Worm (Caenorhabditis elegans) whole organism, late embryonic: Measurements from ENCODE around the gene ceh-19.

ENCODE experiments used
- F13H6.1 ChIP-seq: sonication (generic microtip); optimal IDR thresholded peaks from 2 replicates; lab custom pipeline; 2016; ENCODE audit warnings: missing genetic modification characterization, missing compliant biosample characterization
- ama-1 ChIP-seq: fragments of 150-350 bp; optimal IDR thresholded peaks from 2 replicates; lab custom pipeline; 2014
- ceh-48 ChIP-seq: sonication (generic microtip); optimal IDR thresholded peaks from 2 replicates; lab custom pipeline; 2016; ENCODE audit warnings: missing genetic modification characterization, inconsistent platforms, missing compliant biosample characterization
- elt-2 ChIP-seq: sonication (generic microtip); optimal IDR thresholded peaks from 2 replicates; lab custom pipeline; 2016; ENCODE audit warnings: missing genetic modification reagents, missing genetic modification characterization, missing compliant biosample characterization
- eyg-1 ChIP-seq: sonication (generic microtip); optimal IDR thresholded peaks from 2 replicates; lab custom pipeline; 2016; ENCODE audit warnings: missing genotype, missing genetic modification characterization, missing compliant biosample characterization
- odd-2 ChIP-seq: sonication (generic microtip); optimal IDR thresholded peaks from 2 replicates; lab custom pipeline; 2017; ENCODE audit warnings: antibody characterized with exemption, mild to moderate bottlenecking, missing genetic modification characterization, missing compliant biosample characterization
- pha-4 ChIP-seq: fragments of 150-350 bp; optimal IDR thresholded peaks from 2 replicates; lab custom pipeline; 2018; ENCODE audit warnings: missing biosample characterization, missing genetic modification reagents, missing genetic modification characterization
- pqm-1 ChIP-seq: sonication (generic microtip); optimal IDR thresholded peaks from 2 replicates; lab custom pipeline; 2016; ENCODE audit warnings: missing genetic modification characterization, missing compliant biosample characterization
- pros-1 ChIP-seq: fragments of 150-350 bp; optimal IDR thresholded peaks from 2 replicates; lab custom pipeline; 2014; ENCODE audit warnings: missing biosample characterization, missing genetic modification reagents, missing genetic modification characterization
- rnt-1 ChIP-seq: sonication (generic microtip); optimal IDR thresholded peaks from 2 replicates; lab custom pipeline; 2016; ENCODE audit warnings: missing genetic modification characterization, missing compliant biosample characterization
- ttx-3 ChIP-seq: sonication (generic microtip); optimal IDR thresholded peaks from 2 replicates; lab custom pipeline; 2016; ENCODE audit warnings: missing genetic modification reagents, missing genetic modification characterization, missing compliant biosample characterization
- unc-86 ChIP-seq: sonication (generic microtip); optimal IDR thresholded peaks from 2 replicates; lab custom pipeline; 2016; ENCODE audit warnings: missing genetic modification characterization, missing compliant biosample characterization

ce11 chrIV:7920126-7920525, 35.6 kb downstream of the ceh-19 start, which contains the start of gene C49H3.16:
- TF ChIP-seq pqm-1 (tag; lab: Kevin White, UChicago) (no peak), pha-4 (tag; lab: Kevin White, UChicago) (no peak), elt-2 (tag; lab: Kevin White, UChicago) (no peak), ama-1 (no peak), rnt-1 (no peak), eyg-1 (tag; lab: Kevin White, UChicago) (no peak), odd-2 (tag; lab: Kevin White, UChicago) (no peak), F13H6.1 (tag; lab: Kevin White, UChicago) (no peak), unc-86 (no peak), ceh-48 (no peak), pros-1 (tag; lab: Kevin White, UChicago) (no peak), ttx-3 (no peak)
